Worm (Caenorhabditis elegans) whole organism, midembryonic: Measurements from ENCODE around the gene F16F9.3.

Experiments used
- T22C8.4 ChIP-seq: fragments of 200-800 bp; sonication (Bioruptor generic); IDR thresholded peaks from 2 replicates; pipeline ENCODE4 v1.3.6; 2022; ENCODE audit warnings: missing genetic modification characterization, missing compliant biosample characterization
- cog-1 ChIP-seq: sonication (generic microtip); optimal IDR thresholded peaks from 2 replicates; lab custom pipeline; 2016; ENCODE audit warnings: missing genetic modification characterization, missing compliant biosample characterization
- flt-1 ChIP-seq: fragments of 200-800 bp; sonication (Bioruptor generic); IDR thresholded peaks from 2 replicates; pipeline ENCODE4 v1.3.6; 2022; ENCODE audit warnings: missing genetic modification characterization, missing compliant biosample characterization
- klf-2 ChIP-seq: fragments of 200-800 bp; sonication (Bioruptor generic); conservative IDR thresholded peaks from 2 replicates; pipeline ENCODE4 v1.3.6; 2022; ENCODE audit warnings: missing genetic modification reagents, missing genetic modification characterization, missing compliant biosample characterization
- med-1 ChIP-seq: sonication (generic microtip); optimal IDR thresholded peaks from 2 replicates; lab custom pipeline; 2017; ENCODE audit warnings: missing genetic modification characterization, mild to moderate bottlenecking, missing compliant biosample characterization, antibody characterized with exemption, missing genetic modification reagents; ENCODE audit not compliant: insufficient read depth
- ref-1 ChIP-seq: fragments of 200-800 bp; sonication (Bioruptor generic); conservative IDR thresholded peaks from 2 replicates; pipeline ENCODE4 v1.3.6; 2022; ENCODE audit warnings: missing genetic modification reagents, missing genetic modification characterization, missing compliant biosample characterization
- tab-1 ChIP-seq: fragments of 200-800 bp; sonication (Bioruptor generic); IDR thresholded peaks from 2 replicates; pipeline ENCODE4 v1.3.6; 2022; ENCODE audit warnings: missing genetic modification characterization, missing compliant biosample characterization
- ztf-23 ChIP-seq: fragments of 200-800 bp; sonication (Bioruptor generic); IDR thresholded peaks from 2 replicates; pipeline ENCODE4 v1.3.6; 2022; ENCODE audit warnings: missing genetic modification reagents, missing genetic modification characterization, missing compliant biosample characterization
- ztf-29 ChIP-seq: fragments of 200-800 bp; sonication (Bioruptor generic); IDR thresholded peaks from 2 replicates; pipeline ENCODE4 v1.3.6; 2022; ENCODE audit warnings: missing genetic modification reagents, missing genetic modification characterization, missing compliant biosample characterization

The F16F9.3 gene

ce11 chrX:8473468-8473867 lies 16.1 kb downstream of the F16F9.3 start:
- TF ChIP-seq ref-1 (GFP tag; lab: Robert Waterston, UW) = no peak

DNA sequence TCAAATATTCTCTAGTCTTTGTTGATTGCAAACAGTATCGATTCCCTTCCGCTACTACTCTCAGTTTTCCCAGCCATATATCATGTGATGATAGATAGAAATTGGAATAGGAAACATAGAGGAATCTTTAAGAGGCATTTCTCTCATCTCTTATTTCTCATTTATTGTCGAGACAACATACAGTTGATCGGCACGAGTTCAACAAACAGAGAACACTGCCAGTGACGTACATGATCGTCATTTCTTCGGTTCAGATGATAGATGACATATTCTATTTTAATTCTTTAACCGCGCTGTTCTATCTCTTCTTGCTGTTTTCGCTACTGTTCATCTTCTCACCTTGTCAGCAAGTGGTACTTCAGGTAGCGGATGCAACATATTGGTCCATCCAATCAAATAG lies 17.7 kb downstream of the F16F9.3 start:
- TF ChIP-seq cog-1 (tag; lab: Kevin White, UChicago) (no peak), ref-1 (GFP tag; lab: Robert Waterston, UW) (no peak), tab-1 (GFP tag; lab: Robert Waterston, UW) (no peak), flt-1 (no peak), ztf-23 (GFP tag; lab: Robert Waterston, UW) (no peak), klf-2 (no peak), med-1 (GFP tag; lab: Kevin White, UChicago) (no peak), T22C8.4 (GFP tag; lab: Robert Waterston, UW) (no peak), ztf-29 (GFP tag; lab: Robert Waterston, UW) (no peak)

DNA sequence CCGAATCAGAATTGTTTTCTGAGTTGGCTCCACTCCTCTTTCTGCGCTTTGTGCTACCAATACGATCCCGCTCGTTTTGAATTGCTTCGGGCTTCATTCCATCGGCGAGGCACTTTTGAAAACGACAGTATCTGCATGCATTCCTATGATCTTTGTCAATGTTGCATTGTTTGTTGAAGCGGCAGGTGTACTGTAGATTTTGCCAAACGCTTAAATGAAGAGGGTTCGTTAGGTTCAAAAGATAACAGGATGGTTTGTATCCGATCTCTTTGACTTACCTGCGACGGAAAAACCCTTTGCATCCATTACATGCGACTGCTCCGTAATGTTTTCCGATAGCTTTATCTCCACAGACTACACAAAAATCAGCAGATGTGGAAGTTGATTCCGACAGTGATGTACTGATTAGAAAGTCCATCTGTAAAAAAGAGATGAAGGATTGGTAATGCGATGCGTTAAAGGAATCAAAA lies 18.4 kb downstream of the F16F9.3 start, which contains the start of gene nhr-14:
Gene nhr-14, minus strand, starts transcription at position 420 of the 470 bp plus-strand sequence.
- TF ChIP-seq T22C8.4 (GFP tag; lab: Robert Waterston, UW) (no peak), klf-2 (no peak), med-1 (GFP tag; lab: Kevin White, UChicago) (no peak), ref-1 (GFP tag; lab: Robert Waterston, UW) (no peak), ztf-29 (GFP tag; lab: Robert Waterston, UW) (no peak), cog-1 (tag; lab: Kevin White, UChicago) (no peak), flt-1 (no peak)

DNA sequence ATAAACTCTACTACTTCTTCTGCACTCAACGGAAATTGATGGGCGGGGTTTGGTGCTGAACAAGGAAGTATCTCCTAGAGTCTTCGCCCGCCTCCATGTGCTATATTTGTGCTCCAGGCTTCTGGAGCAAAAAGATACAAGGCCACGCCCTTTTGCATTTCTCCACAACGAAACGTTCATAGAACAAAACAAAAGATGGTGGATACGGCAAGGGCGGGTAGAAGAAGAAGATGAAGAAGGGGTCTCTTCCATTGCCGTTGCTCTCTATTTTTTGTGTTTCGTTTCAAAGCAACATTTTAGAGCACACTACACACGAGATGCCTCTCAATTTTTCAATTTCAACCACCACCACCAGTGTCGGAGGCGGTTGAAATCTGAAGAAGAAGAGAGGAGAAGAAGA lies 18.9 kb downstream of the F16F9.3 start:
- TF ChIP-seq cog-1 (tag; lab: Kevin White, UChicago) = no peak
- no peak for TF ChIP-seq ztf-29 (GFP tag; lab: Robert Waterston, UW)
- no peak for TF ChIP-seq klf-2
- TF ChIP-seq T22C8.4 (GFP tag; lab: Robert Waterston, UW) = no peak
- TF ChIP-seq tab-1 (GFP tag; lab: Robert Waterston, UW) = no peak
- no peak for TF ChIP-seq ref-1 (GFP tag; lab: Robert Waterston, UW)
- TF ChIP-seq flt-1 = no peak
- TF ChIP-seq ztf-23 (GFP tag; lab: Robert Waterston, UW) = no peak
- TF ChIP-seq med-1 (GFP tag; lab: Kevin White, UChicago) = no peak

- no peak for TF ChIP-seq ref-1 (GFP tag; lab: Robert Waterston, UW)
- TF ChIP-seq cog-1 (tag; lab: Kevin White, UChicago) = no peak
- no peak for TF ChIP-seq klf-2
- TF ChIP-seq ztf-29 (GFP tag; lab: Robert Waterston, UW) = no peak
- no peak for TF ChIP-seq med-1 (GFP tag; lab: Kevin White, UChicago)
- no peak for TF ChIP-seq T22C8.4 (GFP tag; lab: Robert Waterston, UW)
- TF ChIP-seq ztf-23 (GFP tag; lab: Robert Waterston, UW) = no peak
- TF ChIP-seq tab-1 (GFP tag; lab: Robert Waterston, UW) = no peak
- TF ChIP-seq flt-1 = no peak
Measured at ce11 chrX:8477048-8477806, 19.8 kb downstream of the F16F9.3 start.

ce11 chrX:8479050-8479449 lies 21.6 kb downstream of the F16F9.3 start:
- no peak for TF ChIP-seq ref-1 (GFP tag; lab: Robert Waterston, UW)
- TF ChIP-seq klf-2 = no peak
- TF ChIP-seq flt-1 = no peak
- TF ChIP-seq tab-1 (GFP tag; lab: Robert Waterston, UW) = no peak
- TF ChIP-seq ztf-23 (GFP tag; lab: Robert Waterston, UW) = no peak
- no peak for TF ChIP-seq med-1 (GFP tag; lab: Kevin White, UChicago)
- no peak for TF ChIP-seq cog-1 (tag; lab: Kevin White, UChicago)
- no peak for TF ChIP-seq T22C8.4 (GFP tag; lab: Robert Waterston, UW)
- TF ChIP-seq ztf-29 (GFP tag; lab: Robert Waterston, UW) = no peak

DNA sequence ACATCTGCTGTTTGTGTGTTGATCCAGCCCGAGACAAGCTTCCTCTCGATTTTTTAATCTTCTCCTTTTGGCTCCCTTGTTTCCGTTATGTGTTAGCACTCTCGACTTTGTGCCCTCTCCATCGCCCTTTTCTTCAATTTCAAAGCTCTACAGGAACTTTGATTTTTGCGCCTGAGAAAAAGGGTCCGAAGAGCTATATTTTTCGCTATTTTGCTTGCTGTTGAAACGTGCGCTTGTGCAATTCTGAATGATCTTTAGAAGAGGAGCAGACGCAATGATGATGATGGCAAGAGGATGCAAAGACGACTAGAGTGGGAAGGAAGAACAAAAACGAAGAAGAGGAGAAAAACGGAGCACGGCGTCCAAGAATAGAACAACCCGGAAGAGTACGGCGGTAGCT lies 24.3 kb downstream of the F16F9.3 start:
- no peak for TF ChIP-seq flt-1
- no peak for TF ChIP-seq T22C8.4 (GFP tag; lab: Robert Waterston, UW)
- TF ChIP-seq ztf-23 (GFP tag; lab: Robert Waterston, UW) = no peak
- TF ChIP-seq tab-1 (GFP tag; lab: Robert Waterston, UW) = no peak
- TF ChIP-seq ref-1 (GFP tag; lab: Robert Waterston, UW) = no peak
- TF ChIP-seq ztf-29 (GFP tag; lab: Robert Waterston, UW) = no peak
- no peak for TF ChIP-seq klf-2
- no peak for TF ChIP-seq cog-1 (tag; lab: Kevin White, UChicago)
- no peak for TF ChIP-seq med-1 (GFP tag; lab: Kevin White, UChicago)

DNA sequence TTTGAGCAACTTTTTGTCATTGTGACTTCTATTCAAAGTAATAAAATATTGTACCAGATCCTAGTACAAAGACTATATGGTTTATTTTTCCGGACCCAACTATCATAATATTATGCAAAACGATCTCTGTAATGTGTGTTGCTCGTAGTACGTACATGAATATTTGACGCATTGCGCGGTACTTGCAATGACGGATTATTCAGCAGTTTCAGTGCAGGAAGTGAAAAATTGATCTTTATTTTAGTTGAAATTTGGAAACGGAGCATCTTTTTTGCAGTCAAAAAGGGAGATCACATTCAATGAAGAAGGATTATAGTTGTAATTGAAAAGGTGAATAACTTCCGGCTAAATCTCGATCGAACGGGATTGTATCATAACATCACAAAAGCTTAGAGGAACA lies 26.5 kb downstream of the F16F9.3 start:
- TF ChIP-seq ref-1 (GFP tag; lab: Robert Waterston, UW) = no peak
- TF ChIP-seq ztf-29 (GFP tag; lab: Robert Waterston, UW) = no peak
- TF ChIP-seq flt-1 = no peak
- no peak for TF ChIP-seq med-1 (GFP tag; lab: Kevin White, UChicago)
- TF ChIP-seq ztf-23 (GFP tag; lab: Robert Waterston, UW) = no peak
- no peak for TF ChIP-seq klf-2
- no peak for TF ChIP-seq cog-1 (tag; lab: Kevin White, UChicago)
- no peak for TF ChIP-seq T22C8.4 (GFP tag; lab: Robert Waterston, UW)
- no peak for TF ChIP-seq tab-1 (GFP tag; lab: Robert Waterston, UW)

ce11 chrX:8485392-8485791 lies 28.0 kb downstream of the F16F9.3 start:
- TF ChIP-seq tab-1 (GFP tag; lab: Robert Waterston, UW) = no peak
- TF ChIP-seq klf-2 = no peak
- no peak for TF ChIP-seq cog-1 (tag; lab: Kevin White, UChicago)
- no peak for TF ChIP-seq ref-1 (GFP tag; lab: Robert Waterston, UW)
- no peak for TF ChIP-seq flt-1
- TF ChIP-seq ztf-23 (GFP tag; lab: Robert Waterston, UW) = no peak
- no peak for TF ChIP-seq ztf-29 (GFP tag; lab: Robert Waterston, UW)
- no peak for TF ChIP-seq T22C8.4 (GFP tag; lab: Robert Waterston, UW)
- no peak for TF ChIP-seq med-1 (GFP tag; lab: Kevin White, UChicago)
